Worm (Caenorhabditis elegans) whole organism, L4 larva: ENCODE measurements around the gene K05D4.9.

Source experiments
- nhr-28 ChIP-seq: fragments of 150-350 bp; optimal IDR thresholded peaks from 2 replicates; lab custom pipeline; 2014; ENCODE audit warnings: missing biosample characterization, missing genetic modification characterization
- nhr-76 ChIP-seq: fragments of 150-350 bp; optimal IDR thresholded peaks from 2 replicates; lab custom pipeline; 2014; ENCODE audit warnings: missing biosample characterization, missing genetic modification characterization

ce11 chrV:16175227-16175626 lies 3.6 kb upstream of the K05D4.9 start:
- peak; percentile 58 for TF ChIP-seq nhr-28 (tag; lab: Kevin White, UChicago)
- no peak for TF ChIP-seq nhr-76
